Fruit fly (Drosophila melanogaster): ENCODE data around the gene MED18.

DNA sequence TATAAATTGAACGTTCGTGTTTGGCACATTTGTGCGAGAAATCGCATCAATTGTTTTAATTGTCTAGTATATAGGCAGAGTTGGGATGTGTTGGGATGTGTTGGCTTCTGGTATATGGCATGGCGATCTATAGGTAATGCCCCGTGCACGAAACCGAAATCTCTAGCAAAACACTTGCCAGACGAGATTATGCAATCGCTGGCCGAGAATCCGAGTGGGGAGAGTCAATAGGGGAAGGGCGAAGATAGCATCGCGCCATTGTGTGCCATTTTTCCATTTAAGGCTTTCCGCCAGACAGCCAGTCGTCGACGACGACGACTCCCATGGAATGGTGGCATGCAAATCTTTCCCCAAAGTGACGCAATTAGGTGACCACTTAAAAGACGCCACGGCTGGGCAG lies 10.8 kb upstream of the MED18 start:
- TF ChIP-seq cic (GFP tag; optimal IDR thresholded peaks at IDR 0.05), result no peak
- TF ChIP-seq Crg-1 (GFP tag; optimal IDR thresholded peaks at IDR 0.05), result no peak
- TF ChIP-seq CG11617 (GFP tag; optimal IDR thresholded peaks at IDR 0.05), result no peak
- no peak for TF ChIP-seq kay (GFP tag; ENCODE audit: borderline replicate concordance)
- TF ChIP-seq CG12768 (GFP tag; optimal IDR thresholded peaks at IDR 0.05), result no peak
- TF ChIP-seq CG7101 (tag; optimal IDR thresholded peaks at IDR 0.05), result no peak
- no peak for TF ChIP-seq CG5204 (GFP tag; optimal IDR thresholded peaks at IDR 0.05)
- TF ChIP-seq Clk (GFP tag; optimal IDR thresholded peaks at IDR 0.05), result no peak
- TF ChIP-seq CG1620 (GFP tag; optimal IDR thresholded peaks at IDR 0.05), result no peak
- TF ChIP-seq CG33017 (tag; optimal IDR thresholded peaks at IDR 0.05), result no peak
- no peak for TF ChIP-seq CG7045 (GFP tag; optimal IDR thresholded peaks at IDR 0.05)
- TF ChIP-seq bab1 (GFP tag; optimal IDR thresholded peaks at IDR 0.05), result no peak
- no peak for TF ChIP-seq Mnt (GFP tag; optimal IDR thresholded peaks at IDR 0.05)
- TF ChIP-seq toe (GFP tag; optimal IDR thresholded peaks at IDR 0.05), result no peak
